Worm (Caenorhabditis elegans) whole organism, mixed stage, embryonic: ENCODE data around the gene W03C9.2.

Experiments
- M03D4.4 ChIP-seq: sonication (generic microtip); optimal IDR thresholded peaks from 2 replicates; lab custom pipeline; 2017; ENCODE audit warnings: mild to moderate bottlenecking, missing genetic modification characterization, missing compliant biosample characterization
- ces-1 ChIP-seq: fragments of 150-350 bp; optimal IDR thresholded peaks from 2 replicates; lab custom pipeline; 2014; ENCODE audit warnings: missing biosample characterization, missing genetic modification reagents, missing genetic modification characterization
- elt-1 ChIP-seq: sonication (generic microtip); optimal IDR thresholded peaks from 2 replicates; lab custom pipeline; 2017; ENCODE audit warnings: missing genetic modification characterization, mild to moderate bottlenecking, missing compliant biosample characterization, antibody characterized with exemption, moderate library complexity, borderline replicate concordance; ENCODE audit not compliant: insufficient read depth
- elt-3 ChIP-seq: fragments of 150-350 bp; optimal IDR thresholded peaks from 2 replicates; lab custom pipeline; 2014; ENCODE audit warnings: missing biosample characterization, missing genetic modification characterization
- mab-5 ChIP-seq: fragments of 150-350 bp; optimal IDR thresholded peaks from 2 replicates; lab custom pipeline; 2014; ENCODE audit warnings: missing biosample characterization, missing genetic modification characterization
- mep-1 ChIP-seq: fragments of 150-350 bp; optimal IDR thresholded peaks from 2 replicates; lab custom pipeline; 2017; ENCODE audit warnings: missing biosample characterization, missing genetic modification reagents, missing genetic modification characterization, inconsistent platforms
- mls-2 ChIP-seq: sonication (generic microtip); optimal IDR thresholded peaks from 2 replicates; lab custom pipeline; 2016; ENCODE audit warnings: mild to moderate bottlenecking, missing genetic modification characterization, moderate library complexity, missing compliant biosample characterization
- nhr-237 ChIP-seq: fragments of 150-350 bp; optimal IDR thresholded peaks from 2 replicates; lab custom pipeline; 2014; ENCODE audit warnings: missing biosample characterization, missing genetic modification characterization
- nhr-76 ChIP-seq: sonication (generic microtip); optimal IDR thresholded peaks from 2 replicates; lab custom pipeline; 2017; ENCODE audit warnings: missing biosample characterization, missing genetic modification characterization
- snpc-4 ChIP-seq: fragments of 150-350 bp; optimal IDR thresholded peaks from 2 replicates; lab custom pipeline; 2014; ENCODE audit warnings: missing biosample characterization, missing genetic modification characterization
- sptf-1 ChIP-seq: sonication (generic microtip); optimal IDR thresholded peaks from 2 replicates; lab custom pipeline; 2017; ENCODE audit warnings: mild to moderate bottlenecking, missing genetic modification characterization, moderate library complexity, missing compliant biosample characterization
- unc-120 ChIP-seq: sonication (generic microtip); optimal IDR thresholded peaks from 2 replicates; lab custom pipeline; 2017; ENCODE audit warnings: missing genetic modification characterization, missing compliant biosample characterization; ENCODE audit not compliant: poor library complexity, severe bottlenecking
- unc-39 ChIP-seq: fragments of 150-350 bp; optimal IDR thresholded peaks from 2 replicates; lab custom pipeline; 2014; ENCODE audit warnings: missing biosample characterization, missing genetic modification characterization
- unc-62 ChIP-seq: fragments of 150-350 bp; optimal IDR thresholded peaks from 2 replicates; lab custom pipeline; 2014; ENCODE audit warnings: missing biosample characterization, missing genetic modification reagents, missing genetic modification characterization

ce11 chrII:11914304-11914703, 47.9 kb upstream of the W03C9.2 start, which contains the start of gene ZK930.7:
- no peak for TF ChIP-seq nhr-237 (tag; lab: Kevin White, UChicago)
- TF ChIP-seq elt-1 (tag; lab: Kevin White, UChicago): no peak
- TF ChIP-seq unc-62 (GFP tag; lab: Kevin White, UChicago): no peak
- TF ChIP-seq nhr-76 (tag; lab: Kevin White, UChicago): no peak
- TF ChIP-seq unc-120: no peak
- TF ChIP-seq unc-39: no peak
- no peak for TF ChIP-seq mls-2 (tag; lab: Kevin White, UChicago)
- TF ChIP-seq elt-3: no peak
- no peak for TF ChIP-seq M03D4.4
- no peak for TF ChIP-seq mab-5 (tag; lab: Kevin White, UChicago)
- no peak for TF ChIP-seq snpc-4
- TF ChIP-seq mep-1 (tag; lab: Kevin White, UChicago): no peak
- no peak for TF ChIP-seq sptf-1 (tag; lab: Kevin White, UChicago)
- no peak for TF ChIP-seq ces-1 (GFP tag; lab: Kevin White, UChicago)
